Fruit fly (Drosophila melanogaster) whole organism, adult: ENCODE measurements around the gene CG10055.

Experiments
- CG7045 ChIP-seq: fragments of 200-800 bp; sonication (Bioruptor generic); optimal IDR thresholded peaks from 2 replicates; lab custom pipeline; 2017; ENCODE audit warnings: missing biosample characterization, mild to moderate bottlenecking, missing genetic modification characterization
- CG7101 ChIP-seq: fragments of 200-800 bp; sonication (Bioruptor generic); optimal IDR thresholded peaks from 2 replicates; lab custom pipeline; 2018; ENCODE audit warnings: missing biosample characterization, mild to moderate bottlenecking, missing genetic modification characterization, moderate library complexity
- Mnt ChIP-seq: fragments of 200-800 bp; sonication (Bioruptor generic); optimal IDR thresholded peaks from 2 replicates; lab custom pipeline; 2016; ENCODE audit warnings: missing biosample characterization, mild to moderate bottlenecking, missing genetic modification characterization

DNA sequence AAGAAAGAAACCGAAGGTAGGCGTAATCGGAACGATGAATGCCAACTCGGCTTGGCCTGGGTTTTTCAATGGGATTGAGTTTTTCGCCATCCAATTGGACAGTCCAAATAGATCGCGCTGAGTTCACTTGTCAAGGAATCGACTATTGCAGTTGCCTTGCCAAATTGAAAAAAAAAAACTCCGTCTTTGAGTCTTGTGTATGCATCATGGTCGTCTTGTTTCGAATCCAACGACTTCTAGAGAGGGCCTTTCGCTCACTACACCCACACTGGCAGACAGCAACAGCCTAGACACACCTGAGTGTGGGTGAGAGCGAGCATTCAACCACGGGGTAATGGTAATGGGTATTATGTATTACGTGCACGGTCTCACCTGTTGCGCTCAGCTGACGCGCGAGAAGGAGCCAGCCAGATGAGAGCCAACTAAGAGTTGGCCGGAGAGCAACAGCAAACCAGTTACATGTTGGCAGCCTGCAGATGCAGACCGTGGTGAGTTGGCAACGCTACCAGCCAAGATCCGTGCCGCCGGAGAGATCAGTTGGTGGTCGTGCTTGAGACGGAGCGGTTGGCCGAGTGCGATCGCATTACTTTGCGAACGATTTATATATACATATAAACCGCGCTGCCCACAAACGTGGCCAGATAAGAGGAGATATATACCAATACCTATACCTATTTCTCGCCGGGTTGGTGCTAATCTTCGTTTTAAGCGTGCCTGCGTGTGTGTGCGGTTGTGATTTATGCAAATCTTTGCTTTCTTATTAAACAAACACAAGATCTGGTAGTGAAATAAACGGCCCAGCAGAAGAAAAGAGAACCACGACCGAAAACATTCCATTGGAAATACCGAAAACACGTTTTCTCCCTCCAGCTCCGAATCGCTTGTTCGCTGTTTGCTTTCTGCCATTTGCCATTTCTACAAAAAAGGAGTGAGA lies 23.9 kb downstream of the CG10055 start, which contains the start of gene sas:
- TF ChIP-seq CG7101: no peak
- TF ChIP-seq Mnt (GFP tag; lab: Kevin White, UChicago): no peak
- TF ChIP-seq CG7045 (GFP tag; lab: Kevin White, UChicago): no peak
